Fruit fly (Drosophila melanogaster) whole organism, embryonic: ENCODE results near the gene haf.
A peak's percentile ranks its signal among the peaks of the same experiment; 100 is the strongest.

Experiments used
- ATbp ChIP-seq: fragments of 200-800 bp; sonication (Bioruptor generic); optimal IDR thresholded peaks from 2 replicates; lab custom pipeline; 2017; ENCODE audit warnings: missing biosample characterization, mild to moderate bottlenecking, missing genetic modification characterization, missing genetic modification reagents
- Atf3 ChIP-seq: fragments of 200-800 bp; sonication (Bioruptor generic); optimal IDR thresholded peaks from 3 replicates; lab custom pipeline; 2016; ENCODE audit warnings: missing biosample characterization, missing genetic modification characterization
- CG10321 ChIP-seq: fragments of 200-800 bp; sonication (Bioruptor generic); IDR thresholded peaks from 2 replicates; pipeline ENCODE4 v1.3.6; 2022; ENCODE audit warnings: missing biosample characterization, missing genetic modification characterization
- CG10543 ChIP-seq: fragments of 200-800 bp; sonication (Bioruptor generic); optimal IDR thresholded peaks from 3 replicates; lab custom pipeline; 2017; ENCODE audit warnings: missing biosample characterization, mild to moderate bottlenecking, missing genetic modification characterization, moderate library complexity
- CG12219 ChIP-seq: fragments of 200-800 bp; sonication (Bioruptor generic); optimal IDR thresholded peaks from 3 replicates; lab custom pipeline; 2018; ENCODE audit warnings: missing biosample characterization, mild to moderate bottlenecking, missing genetic modification characterization
- CG12391 ChIP-seq: fragments of 200-800 bp; sonication (Bioruptor generic); optimal IDR thresholded peaks from 3 replicates; lab custom pipeline; 2018; ENCODE audit warnings: missing biosample characterization, mild to moderate bottlenecking, missing genetic modification characterization, moderate library complexity
- CG14050 ChIP-seq: fragments of 200-800 bp; sonication (Bioruptor generic); IDR thresholded peaks from 3 replicates; pipeline ENCODE4 v1.3.6; 2022; ENCODE audit warnings: missing biosample characterization, missing genetic modification characterization
- CG14710 ChIP-seq: fragments of 200-800 bp; sonication (Bioruptor generic); optimal IDR thresholded peaks from 3 replicates; lab custom pipeline; 2019; ENCODE audit warnings: missing biosample characterization, mild to moderate bottlenecking, missing genetic modification characterization, moderate library complexity
- CG2199 ChIP-seq: fragments of 200-800 bp; sonication (Bioruptor generic); IDR thresholded peaks from 3 replicates; pipeline ENCODE4 v1.3.6; 2022; ENCODE audit warnings: missing biosample characterization, missing genetic modification characterization
- CG2202 ChIP-seq: fragments of 200-800 bp; sonication (Bioruptor generic); optimal IDR thresholded peaks from 2 replicates; lab custom pipeline; 2018; ENCODE audit warnings: missing biosample characterization, mild to moderate bottlenecking, missing genetic modification characterization
- CG31224 ChIP-seq: fragments of 200-800 bp; sonication (Bioruptor generic); IDR thresholded peaks from 2 replicates; pipeline ENCODE4 v1.3.6; 2022; ENCODE audit warnings: missing biosample characterization, missing genetic modification characterization
- CG32772 ChIP-seq: fragments of 200-800 bp; sonication (Bioruptor generic); IDR thresholded peaks from 2 replicates; pipeline ENCODE4 v1.3.6; 2022; ENCODE audit warnings: missing biosample characterization, missing genetic modification characterization
- CG3281 ChIP-seq: fragments of 200-800 bp; sonication (Bioruptor generic); optimal IDR thresholded peaks from 3 replicates; lab custom pipeline; 2017; ENCODE audit warnings: missing biosample characterization, mild to moderate bottlenecking, missing genetic modification characterization
- CG33213 ChIP-seq: fragments of 200-800 bp; sonication (Bioruptor generic); optimal IDR thresholded peaks from 3 replicates; lab custom pipeline; 2016; ENCODE audit warnings: missing biosample characterization, missing genetic modification characterization
- CG3838 ChIP-seq: fragments of 200-800 bp; sonication (Bioruptor generic); optimal IDR thresholded peaks from 3 replicates; lab custom pipeline; 2016; ENCODE audit warnings: missing biosample characterization, missing genetic modification characterization
- CG6854 ChIP-seq: fragments of 200-800 bp; sonication (Bioruptor generic); optimal IDR thresholded peaks from 3 replicates; lab custom pipeline; 2017; ENCODE audit warnings: missing biosample characterization, mild to moderate bottlenecking, missing genetic modification characterization
- CG7786 ChIP-seq: fragments of 200-800 bp; sonication (Bioruptor generic); optimal IDR thresholded peaks from 2 replicates; lab custom pipeline; 2016; ENCODE audit warnings: missing biosample characterization, missing genetic modification characterization
- CG8478 ChIP-seq: fragments of >200 bp; optimal IDR thresholded peaks from 2 replicates; lab custom pipeline; 2018
- CG9215 ChIP-seq: fragments of 200-800 bp; sonication (Bioruptor generic); IDR thresholded peaks from 2 replicates; pipeline ENCODE4 v1.3.6; 2022; ENCODE audit warnings: missing biosample characterization, missing genetic modification characterization
- CG9876 ChIP-seq: fragments of 200-800 bp; sonication (Bioruptor generic); optimal IDR thresholded peaks from 2 replicates; lab custom pipeline; 2016; ENCODE audit warnings: missing biosample characterization, missing genetic modification characterization
- Dip2 ChIP-seq: fragments of 200-800 bp; sonication (Bioruptor generic); IDR thresholded peaks from 2 replicates; pipeline ENCODE4 v1.3.6; 2022; ENCODE audit warnings: missing biosample characterization, missing genetic modification characterization
- Dp ChIP-seq: fragments of 200-800 bp; sonication (Bioruptor generic); optimal IDR thresholded peaks from 2 replicates; lab custom pipeline; 2018; ENCODE audit warnings: missing biosample characterization, mild to moderate bottlenecking, missing genetic modification characterization, moderate library complexity
- Ets65A ChIP-seq: fragments of 200-800 bp; sonication (Bioruptor generic); peaks from one replicate; lab custom pipeline; 2016; ENCODE audit warnings: missing biosample characterization, missing genetic modification characterization
- Gsc ChIP-seq: fragments of 200-800 bp; sonication (Bioruptor generic); IDR thresholded peaks from 2 replicates; pipeline ENCODE4 v1.3.6; 2022; ENCODE audit warnings: missing biosample characterization, missing genetic modification characterization
- HmgD ChIP-seq: fragments of 200-800 bp; sonication (Bioruptor generic); optimal IDR thresholded peaks from 3 replicates; lab custom pipeline; 2016; ENCODE audit warnings: missing biosample characterization, missing genetic modification characterization
- Oaz ChIP-seq: fragments of 200-800 bp; sonication (Bioruptor generic); IDR thresholded peaks from 2 replicates; pipeline ENCODE4 v1.3.6; 2022; ENCODE audit warnings: missing biosample characterization, missing genetic modification characterization
- Ptx1 ChIP-seq: fragments of 200-800 bp; sonication (Bioruptor generic); IDR thresholded peaks from 2 replicates; pipeline ENCODE4 v1.3.6; 2022; ENCODE audit warnings: missing biosample characterization, missing genetic modification characterization
- Rfx ChIP-seq: fragments of 200-800 bp; sonication (Bioruptor generic); IDR thresholded peaks from 2 replicates; pipeline ENCODE4 v1.3.6; 2022; ENCODE audit warnings: missing biosample characterization, missing genetic modification characterization
- Sin3A ChIP-seq: fragments of >200 bp; optimal IDR thresholded peaks from 2 replicates; lab custom pipeline; 2018
- ac ChIP-seq: fragments of 200-800 bp; sonication (Bioruptor generic); optimal IDR thresholded peaks from 3 replicates; lab custom pipeline; 2017; ENCODE audit warnings: missing biosample characterization, mild to moderate bottlenecking, missing genetic modification characterization
- al ChIP-seq: fragments of 200-800 bp; sonication (Bioruptor generic); IDR thresholded peaks from 2 replicates; pipeline ENCODE4 v1.3.6; 2022; ENCODE audit warnings: missing biosample characterization, missing genetic modification characterization
- ato ChIP-seq: fragments of 200-800 bp; sonication (Bioruptor generic); IDR thresholded peaks from 2 replicates; pipeline ENCODE4 v1.3.6; 2022; ENCODE audit warnings: missing biosample characterization, missing genetic modification characterization; ENCODE audit not compliant: partially characterized antibody
- bab2 ChIP-seq: fragments of 200-800 bp; sonication (Bioruptor generic); optimal IDR thresholded peaks from 2 replicates; lab custom pipeline; 2016; ENCODE audit warnings: missing biosample characterization, missing genetic modification characterization
- dm ChIP-seq: fragments of 200-800 bp; sonication (Bioruptor generic); optimal IDR thresholded peaks from 3 replicates; lab custom pipeline; 2016; ENCODE audit warnings: missing biosample characterization, missing genetic modification characterization
- dmrt11E ChIP-seq: fragments of 200-800 bp; sonication (Bioruptor generic); optimal IDR thresholded peaks from 3 replicates; lab custom pipeline; 2018; ENCODE audit warnings: missing biosample characterization, mild to moderate bottlenecking, missing genetic modification characterization, moderate library complexity
- emc ChIP-seq: fragments of 200-800 bp; sonication (Bioruptor generic); optimal IDR thresholded peaks from 2 replicates; lab custom pipeline; 2016; ENCODE audit warnings: missing biosample characterization, missing genetic modification characterization
- esg ChIP-seq: fragments of 200-800 bp; sonication (Bioruptor generic); conservative IDR thresholded peaks from 2 replicates; pipeline ENCODE4 v1.3.6; 2022; ENCODE audit warnings: missing biosample characterization, missing genetic modification characterization
- ham ChIP-seq: fragments of 200-800 bp; sonication (Bioruptor generic); IDR thresholded peaks from 2 replicates; pipeline ENCODE4 v1.3.6; 2022; ENCODE audit warnings: missing biosample characterization, missing genetic modification characterization
- hbn ChIP-seq: fragments of 200-800 bp; sonication (Bioruptor generic); IDR thresholded peaks from 2 replicates; pipeline ENCODE4 v1.3.6; 2022; ENCODE audit warnings: missing biosample characterization, missing genetic modification characterization; ENCODE audit not compliant: partially characterized antibody
- hth ChIP-seq: fragments of >200 bp; optimal IDR thresholded peaks from 2 replicates; lab custom pipeline; 2017; ENCODE audit warnings: inconsistent platforms
- kni ChIP-seq: fragments of 200-800 bp; sonication (Bioruptor generic); optimal IDR thresholded peaks from 3 replicates; lab custom pipeline; 2017; ENCODE audit warnings: mild to moderate bottlenecking, missing biosample characterization, missing genetic modification reagents, missing genetic modification characterization
- lilli ChIP-seq: fragments of 200-800 bp; sonication (Bioruptor generic); optimal IDR thresholded peaks from 3 replicates; lab custom pipeline; 2016; ENCODE audit warnings: missing biosample characterization, missing genetic modification characterization
- nerfin-1 ChIP-seq: fragments of 200-800 bp; sonication (Bioruptor generic); optimal IDR thresholded peaks from 3 replicates; lab custom pipeline; 2019; ENCODE audit warnings: missing biosample characterization, mild to moderate bottlenecking, missing genetic modification characterization, moderate library complexity
- nerfin-2 ChIP-seq: fragments of 200-800 bp; sonication (Bioruptor generic); IDR thresholded peaks from 2 replicates; pipeline ENCODE4 v1.3.6; 2022; ENCODE audit warnings: missing biosample characterization, missing genetic modification characterization; ENCODE audit not compliant: partially characterized antibody
- nom ChIP-seq: fragments of 200-800 bp; sonication (Bioruptor generic); optimal IDR thresholded peaks from 2 replicates; lab custom pipeline; 2017; ENCODE audit warnings: missing biosample characterization, missing genetic modification characterization, mild to moderate bottlenecking, moderate library complexity, missing genetic modification reagents
- org-1 ChIP-seq: fragments of 200-800 bp; sonication (Bioruptor generic); optimal IDR thresholded peaks from 2 replicates; lab custom pipeline; 2017; ENCODE audit warnings: missing biosample characterization, missing genetic modification characterization
- row ChIP-seq: fragments of 200-800 bp; sonication (Bioruptor generic); IDR thresholded peaks from 3 replicates; pipeline ENCODE4 v1.3.6; 2022; ENCODE audit warnings: missing biosample characterization, missing genetic modification characterization
- sens-2 ChIP-seq: fragments of 200-800 bp; sonication (Bioruptor generic); IDR thresholded peaks from 2 replicates; pipeline ENCODE4 v1.3.6; 2022; ENCODE audit warnings: missing biosample characterization, missing genetic modification characterization
- sima ChIP-seq: fragments of 200-800 bp; sonication (Bioruptor generic); optimal IDR thresholded peaks from 2 replicates; lab custom pipeline; 2016; ENCODE audit warnings: missing biosample characterization, missing genetic modification characterization
- tap ChIP-seq: fragments of 200-800 bp; optimal IDR thresholded peaks from 3 replicates; lab custom pipeline; 2019; ENCODE audit warnings: missing biosample characterization, mild to moderate bottlenecking, missing genetic modification characterization, moderate library complexity
- tna ChIP-seq: fragments of 200-800 bp; sonication (Bioruptor generic); IDR thresholded peaks from 2 replicates; pipeline ENCODE4 v1.3.6; 2022; ENCODE audit warnings: missing biosample characterization, missing genetic modification characterization; ENCODE audit not compliant: partially characterized antibody

Gene haf

dm6 chr2L:1634099-1634856 is 79.3 kb downstream of the haf start (continued):
- peak; percentile 89 for TF ChIP-seq CG3281
- peak; percentile 71; the same call in 1 of the 2 replicates for TF ChIP-seq ham (GFP tag; lab: Robert Waterston, UW)
- no peak for TF ChIP-seq nerfin-1 (tag; lab: Kevin White, UChicago)
- peak; percentile 46; the same call in 1 of the 2 replicates for TF ChIP-seq CG32772 (GFP tag; lab: Robert Waterston, UW)
- TF ChIP-seq Atf3 (GFP tag; lab: Kevin White, UChicago) = peak; percentile 53
- TF ChIP-seq HmgD (GFP tag; lab: Kevin White, UChicago) = peak; percentile 64
- TF ChIP-seq tap (tag; lab: Kevin White, UChicago) = peak; percentile 46
- peak; percentile 85 for TF ChIP-seq row (GFP tag; lab: Robert Waterston, UW)
- no peak for TF ChIP-seq sens-2
- TF ChIP-seq org-1 = peak; percentile 55
- TF ChIP-seq CG12219 (GFP tag; lab: Kevin White, UChicago) = peak; percentile 41
- peak; percentile 46 for TF ChIP-seq CG6854 (GFP tag; lab: Kevin White, UChicago)
- peak; percentile 94 for TF ChIP-seq Ets65A (GFP tag; lab: Kevin White, UChicago)
- peak; percentile 59 for TF ChIP-seq emc (GFP tag; lab: Kevin White, UChicago)
- no peak for TF ChIP-seq ATbp (GFP tag; lab: Kevin White, UChicago)
- TF ChIP-seq dmrt11E (tag; lab: Kevin White, UChicago) = no peak
- no peak for TF ChIP-seq Dp (GFP tag; lab: Kevin White, UChicago)
- TF ChIP-seq CG12391 (tag; lab: Kevin White, UChicago) = peak; percentile 61
- peak; percentile 88 for TF ChIP-seq CG7786 (GFP tag; lab: Kevin White, UChicago)
- TF ChIP-seq lilli (GFP tag; lab: Kevin White, UChicago) = peak; percentile 90
- no peak for TF ChIP-seq ac (GFP tag; lab: Kevin White, UChicago)
- TF ChIP-seq bab2 (GFP tag; lab: Kevin White, UChicago) = peak; percentile 76
- no peak for TF ChIP-seq tna (GFP tag; lab: Robert Waterston, UW)
- peak; percentile 80 for TF ChIP-seq CG31224 (GFP tag; lab: Robert Waterston, UW)
- no peak for TF ChIP-seq CG2199
- TF ChIP-seq CG14050 (GFP tag; lab: Robert Waterston, UW) = peak; percentile 53; the same call in 2 of the 3 replicates
- 0 out of 2 replicates have a peak, but pooled peaks have one; percentile 35 for TF ChIP-seq CG10321
- TF ChIP-seq nerfin-2 (GFP tag; lab: Robert Waterston, UW) = no peak
- no peak for TF ChIP-seq Gsc (GFP tag; lab: Robert Waterston, UW)
- TF ChIP-seq CG33213 = peak; percentile 58
- peak; percentile 75 for TF ChIP-seq Ptx1 (GFP tag; lab: Robert Waterston, UW)
- no peak for TF ChIP-seq Sin3A (lab: Kevin White, UChicago)
- TF ChIP-seq esg (GFP tag; lab: Robert Waterston, UW) = peak; percentile 43
- TF ChIP-seq CG9876 = peak; percentile 41
- TF ChIP-seq al (GFP tag; lab: Robert Waterston, UW) = peak; percentile 89
- peak; percentile 52; the same call in 1 of the 2 replicates for TF ChIP-seq Oaz (GFP tag; lab: Robert Waterston, UW)
- TF ChIP-seq CG8478 (lab: Kevin White, UChicago) = no peak
- peak; percentile 62 for TF ChIP-seq CG10543 (GFP tag; lab: Kevin White, UChicago)
- TF ChIP-seq hth = no peak
- TF ChIP-seq CG9215 (GFP tag; lab: Robert Waterston, UW) = peak; percentile 87
- TF ChIP-seq hbn (GFP tag; lab: Robert Waterston, UW) = no peak
- TF ChIP-seq ato (GFP tag; lab: Robert Waterston, UW) = no peak
- no peak for TF ChIP-seq CG14710 (tag; lab: Kevin White, UChicago)
- TF ChIP-seq CG2202 = no peak
- TF ChIP-seq Rfx (GFP tag; lab: Robert Waterston, UW) = peak; percentile 94
- TF ChIP-seq Dip2 (GFP tag; lab: Robert Waterston, UW) = no peak
- TF ChIP-seq dm = peak; percentile 29
- no peak for TF ChIP-seq kni (GFP tag; lab: Kevin White, UChicago)
- TF ChIP-seq nom = no peak
- no peak for TF ChIP-seq sima (GFP tag; lab: Kevin White, UChicago)
- peak; percentile 43 for TF ChIP-seq CG3838
